Fruit fly (Drosophila melanogaster) whole organism, embryonic: Measurements from ENCODE around the gene sosie.

Experiments
- Antp ChIP-seq: fragments of 200-800 bp; sonication (Bioruptor generic); optimal IDR thresholded peaks from 3 replicates; lab custom pipeline; 2016; ENCODE audit warnings: missing biosample characterization, missing genetic modification characterization
- Atf-2 ChIP-seq: fragments of 200-800 bp; sonication (Bioruptor generic); optimal IDR thresholded peaks from 2 replicates; lab custom pipeline; 2016; ENCODE audit warnings: missing biosample characterization, missing genetic modification characterization
- CG10209 ChIP-seq: fragments of 200-800 bp; sonication (Bioruptor generic); optimal IDR thresholded peaks from 3 replicates; lab custom pipeline; 2017; ENCODE audit warnings: missing biosample characterization, mild to moderate bottlenecking, missing genetic modification characterization, missing genetic modification reagents
- CG10431 ChIP-seq: fragments of 200-800 bp; sonication (Bioruptor generic); optimal IDR thresholded peaks from 3 replicates; lab custom pipeline; 2018; ENCODE audit warnings: missing biosample characterization, mild to moderate bottlenecking, missing genetic modification characterization
- CG10654 ChIP-seq: fragments of 200-800 bp; sonication (Bioruptor generic); optimal IDR thresholded peaks from 2 replicates; lab custom pipeline; 2016; ENCODE audit warnings: missing biosample characterization, missing genetic modification characterization
- CG11456 ChIP-seq: fragments of 200-800 bp; sonication (Bioruptor generic); IDR thresholded peaks from 3 replicates; pipeline ENCODE4 v1.3.6; 2022; ENCODE audit warnings: missing biosample characterization, missing genetic modification characterization
- CG11696 ChIP-seq: fragments of 200-800 bp; sonication (Bioruptor generic); IDR thresholded peaks from 2 replicates; pipeline ENCODE4 v1.3.6; 2022; ENCODE audit warnings: missing biosample characterization, missing genetic modification characterization
- CG11723 ChIP-seq: fragments of 200-800 bp; sonication (Bioruptor generic); optimal IDR thresholded peaks from 2 replicates; lab custom pipeline; 2017; ENCODE audit warnings: missing biosample characterization, mild to moderate bottlenecking, missing genetic modification characterization
- CG14667 ChIP-seq: fragments of 200-800 bp; sonication (Bioruptor generic); IDR thresholded peaks from 2 replicates; pipeline ENCODE4 v1.3.6; 2022; ENCODE audit warnings: missing biosample characterization, missing genetic modification characterization
- CG15073 ChIP-seq: fragments of 200-800 bp; sonication (Bioruptor generic); optimal IDR thresholded peaks from 2 replicates; lab custom pipeline; 2016; ENCODE audit warnings: missing biosample characterization, missing genetic modification characterization
- CG15269 ChIP-seq: fragments of 200-800 bp; sonication (Bioruptor generic); optimal IDR thresholded peaks from 2 replicates; lab custom pipeline; 2018; ENCODE audit warnings: missing biosample characterization, mild to moderate bottlenecking, missing genetic modification characterization, moderate library complexity
- CG1602 ChIP-seq: fragments of 200-800 bp; sonication (Bioruptor generic); optimal IDR thresholded peaks from 3 replicates; lab custom pipeline; 2016; ENCODE audit warnings: missing biosample characterization, missing genetic modification characterization
- CG1603 ChIP-seq: fragments of 200-800 bp; sonication (Bioruptor generic); optimal IDR thresholded peaks from 2 replicates; lab custom pipeline; 2019; ENCODE audit warnings: missing biosample characterization, mild to moderate bottlenecking, missing genetic modification characterization, moderate library complexity
- CG17385 ChIP-seq: fragments of 200-800 bp; sonication (Bioruptor generic); optimal IDR thresholded peaks from 3 replicates; lab custom pipeline; 2018; ENCODE audit warnings: missing biosample characterization, mild to moderate bottlenecking, missing genetic modification characterization
- CG17612 ChIP-seq: fragments of 200-800 bp; sonication (Bioruptor generic); IDR thresholded peaks from 2 replicates; pipeline ENCODE4 v1.3.6; 2022; ENCODE audit warnings: missing biosample characterization, missing genetic modification characterization
- CG18764 ChIP-seq: fragments of 200-800 bp; sonication (Bioruptor generic); optimal IDR thresholded peaks from 3 replicates; lab custom pipeline; 2016; ENCODE audit warnings: missing biosample characterization, missing genetic modification characterization
- CG3838 ChIP-seq: fragments of 200-800 bp; sonication (Bioruptor generic); optimal IDR thresholded peaks from 3 replicates; lab custom pipeline; 2016; ENCODE audit warnings: missing biosample characterization, missing genetic modification characterization
- CG6175 ChIP-seq: fragments of 200-800 bp; sonication (Bioruptor generic); IDR thresholded peaks from 3 replicates; pipeline ENCODE4 v1.3.6; 2022; ENCODE audit warnings: missing biosample characterization, missing genetic modification characterization
- CG6813 ChIP-seq: fragments of 200-800 bp; sonication (Bioruptor generic); optimal IDR thresholded peaks from 2 replicates; lab custom pipeline; 2017; ENCODE audit warnings: missing biosample characterization, missing genetic modification characterization, mild to moderate bottlenecking, moderate library complexity, missing genetic modification reagents
- CG7987 ChIP-seq: fragments of 200-800 bp; sonication (Bioruptor generic); optimal IDR thresholded peaks from 2 replicates; lab custom pipeline; 2018; ENCODE audit warnings: missing biosample characterization, mild to moderate bottlenecking, missing genetic modification characterization, moderate library complexity
- CG8359 ChIP-seq: fragments of 200-800 bp; sonication (Bioruptor generic); optimal IDR thresholded peaks from 2 replicates; lab custom pipeline; 2017; ENCODE audit warnings: missing biosample characterization, mild to moderate bottlenecking, missing genetic modification characterization, borderline replicate concordance
- CG8765 ChIP-seq: fragments of 200-800 bp; sonication (Bioruptor generic); IDR thresholded peaks from 2 replicates; pipeline ENCODE4 v1.3.6; 2022; ENCODE audit warnings: missing biosample characterization, missing genetic modification characterization
- CG8944 ChIP-seq: fragments of 200-800 bp; sonication (Bioruptor generic); optimal IDR thresholded peaks from 3 replicates; lab custom pipeline; 2016; ENCODE audit warnings: missing biosample characterization, missing genetic modification characterization
- Chrac-16 ChIP-seq: fragments of 200-800 bp; sonication (Bioruptor generic); optimal IDR thresholded peaks from 3 replicates; lab custom pipeline; 2016; ENCODE audit warnings: missing biosample characterization, missing genetic modification characterization
- D ChIP-seq, 2 experiments: fragments of 200-800 bp in 1 of 2; fragments of >200 bp in 1 of 2; sonication (Bioruptor generic) in 1 of 2; optimal IDR thresholded peaks; 2 replicates in 1 of 2; 3 replicates in 1 of 2; lab custom pipeline; 2017; ENCODE audit warnings: mild to moderate bottlenecking in 1 of 2, missing biosample characterization in 1 of 2, missing genetic modification characterization in 1 of 2, missing genetic modification reagents in 1 of 2
- D19B ChIP-seq: fragments of 200-800 bp; sonication (Bioruptor generic); optimal IDR thresholded peaks from 2 replicates; lab custom pipeline; 2017; ENCODE audit warnings: missing biosample characterization, mild to moderate bottlenecking, missing genetic modification characterization
- Deaf1 ChIP-seq: fragments of 200-800 bp; optimal IDR thresholded peaks from 3 replicates; lab custom pipeline; 2019; ENCODE audit warnings: missing biosample characterization, mild to moderate bottlenecking, missing genetic modification characterization, moderate library complexity
- Elba2 ChIP-seq: fragments of 200-800 bp; sonication (Bioruptor generic); optimal IDR thresholded peaks from 3 replicates; lab custom pipeline; 2016; ENCODE audit warnings: missing biosample characterization, missing genetic modification characterization
- Hmx ChIP-seq: fragments of 200-800 bp; sonication (Bioruptor generic); optimal IDR thresholded peaks from 2 replicates; lab custom pipeline; 2016; ENCODE audit warnings: missing biosample characterization, missing genetic modification characterization
- Lhr ChIP-seq: fragments of 200-800 bp; sonication (Bioruptor generic); optimal IDR thresholded peaks from 3 replicates; lab custom pipeline; 2017; ENCODE audit warnings: mild to moderate bottlenecking, missing biosample characterization, missing genetic modification reagents, missing genetic modification characterization
- Lpt ChIP-seq: fragments of >200 bp; optimal IDR thresholded peaks from 2 replicates; lab custom pipeline; 2018; ENCODE audit warnings: missing biosample characterization, missing genetic modification characterization
- NC2β ChIP-seq: fragments of 200-800 bp; sonication (Bioruptor generic); optimal IDR thresholded peaks from 2 replicates; lab custom pipeline; 2016; ENCODE audit warnings: missing biosample characterization, missing genetic modification characterization
- Rx ChIP-seq: fragments of 200-800 bp; sonication (Bioruptor generic); IDR thresholded peaks from 2 replicates; pipeline ENCODE4 v1.3.6; 2022; ENCODE audit warnings: missing biosample characterization, missing genetic modification characterization
- Six4 ChIP-seq: fragments of 200-800 bp; sonication (Bioruptor generic); optimal IDR thresholded peaks from 2 replicates; lab custom pipeline; 2016; ENCODE audit warnings: missing biosample characterization, missing genetic modification characterization
- chinmo ChIP-seq: fragments of 200-800 bp; sonication (Bioruptor generic); IDR thresholded peaks from 4 replicates; pipeline ENCODE4 v1.3.6; 2022; ENCODE audit warnings: missing biosample characterization, missing genetic modification characterization; ENCODE audit not compliant: partially characterized antibody
- emc ChIP-seq: fragments of 200-800 bp; sonication (Bioruptor generic); optimal IDR thresholded peaks from 2 replicates; lab custom pipeline; 2016; ENCODE audit warnings: missing biosample characterization, missing genetic modification characterization
- exex ChIP-seq: fragments of 200-800 bp; sonication (Bioruptor generic); optimal IDR thresholded peaks from 4 replicates; lab custom pipeline; 2018; ENCODE audit warnings: missing biosample characterization, mild to moderate bottlenecking, missing genetic modification characterization, moderate library complexity
- fd102C ChIP-seq: fragments of 200-800 bp; sonication (Bioruptor generic); optimal IDR thresholded peaks from 2 replicates; lab custom pipeline; 2018; ENCODE audit warnings: missing biosample characterization, mild to moderate bottlenecking, missing genetic modification characterization, moderate library complexity
- gce ChIP-seq: fragments of 200-800 bp; sonication (Bioruptor generic); IDR thresholded peaks from 3 replicates; pipeline ENCODE4 v1.3.6; 2022; ENCODE audit warnings: missing biosample characterization, missing genetic modification characterization
- insv ChIP-seq, 2 experiments: fragments of 200-800 bp; sonication (Bioruptor generic); optimal IDR thresholded peaks; 3 replicates each; lab custom pipeline; 2016 to 2018; ENCODE audit warnings: missing biosample characterization in 2 of 2, missing genetic modification characterization in 2 of 2
- lbe ChIP-seq: fragments of 200-800 bp; sonication (Bioruptor generic); optimal IDR thresholded peaks from 2 replicates; lab custom pipeline; 2016; ENCODE audit warnings: missing biosample characterization, mild to moderate bottlenecking, missing genetic modification characterization
- pb ChIP-seq: fragments of 200-800 bp; sonication (Bioruptor generic); optimal IDR thresholded peaks from 3 replicates; lab custom pipeline; 2016; ENCODE audit warnings: missing biosample characterization, missing genetic modification characterization
- pho ChIP-seq: fragments of 200-800 bp; sonication (Bioruptor generic); optimal IDR thresholded peaks from 2 replicates; lab custom pipeline; 2016; ENCODE audit warnings: missing biosample characterization, missing genetic modification characterization
- phol ChIP-seq: fragments of 200-800 bp; sonication (Bioruptor generic); optimal IDR thresholded peaks from 3 replicates; lab custom pipeline; 2018; ENCODE audit warnings: missing biosample characterization, mild to moderate bottlenecking, missing genetic modification characterization, moderate library complexity
- psq ChIP-seq: fragments of 200-800 bp; sonication (Bioruptor generic); optimal IDR thresholded peaks from 2 replicates; lab custom pipeline; 2017; ENCODE audit warnings: missing biosample characterization, missing genetic modification characterization
- pzg ChIP-seq: fragments of 200-800 bp; sonication (Bioruptor generic); optimal IDR thresholded peaks from 3 replicates; lab custom pipeline; 2018; ENCODE audit warnings: missing biosample characterization, mild to moderate bottlenecking, missing genetic modification characterization, moderate library complexity
- sens-2 ChIP-seq: fragments of 200-800 bp; sonication (Bioruptor generic); IDR thresholded peaks from 2 replicates; pipeline ENCODE4 v1.3.6; 2022; ENCODE audit warnings: missing biosample characterization, missing genetic modification characterization
- sna ChIP-seq: fragments of 200-800 bp; sonication (Bioruptor generic); IDR thresholded peaks from 2 replicates; pipeline ENCODE4 v1.3.6; 2022; ENCODE audit warnings: missing biosample characterization, missing genetic modification characterization; ENCODE audit not compliant: partially characterized antibody
- toy ChIP-seq: fragments of 200-800 bp; sonication (Bioruptor generic); IDR thresholded peaks from 2 replicates; pipeline ENCODE4 v1.3.6; 2022; ENCODE audit warnings: missing biosample characterization, missing genetic modification characterization

sosie gene

dm6 chr3R:24816993-24817854 is 16.5 kb upstream of the sosie start, which contains the start of the genes CG5808 and Saf-B (continued):
- no peak for TF ChIP-seq Lpt (GFP tag; lab: Kevin White, UChicago)
- peak; percentile 38; the same call in 1 of the 2 replicates for TF ChIP-seq CG14667 (GFP tag; lab: Robert Waterston, UW)
- TF ChIP-seq toy = no peak
- no peak for TF ChIP-seq CG17385 (GFP tag; lab: Kevin White, UChicago)
- no peak for TF ChIP-seq sens-2 (GFP tag; lab: Robert Waterston, UW)
- no peak for TF ChIP-seq exex
- TF ChIP-seq pzg (GFP tag; lab: Kevin White, UChicago) = peak; percentile 29
- no peak for TF ChIP-seq CG3838 (GFP tag; lab: Kevin White, UChicago)
- TF ChIP-seq CG6175 (GFP tag; lab: Robert Waterston, UW) = no peak
- TF ChIP-seq pho (GFP tag; lab: Kevin White, UChicago) = peak; percentile 7
- no peak for TF ChIP-seq Rx (GFP tag; lab: Robert Waterston, UW)
- no peak for TF ChIP-seq Atf-2
- TF ChIP-seq NC2β (GFP tag; lab: Kevin White, UChicago) = no peak
- TF ChIP-seq D19B (GFP tag; lab: Kevin White, UChicago) = no peak
- no peak for TF ChIP-seq CG10209 (GFP tag; lab: Kevin White, UChicago)
- no peak for TF ChIP-seq Deaf1 (tag; lab: Kevin White, UChicago)
- no peak for TF ChIP-seq CG18764 (GFP tag; lab: Kevin White, UChicago)
- TF ChIP-seq D (optimal IDR thresholded peaks at IDR 0.05; lab: Kevin White, UChicago) = no peak
- peak; percentile 27 for TF ChIP-seq D (GFP tag; optimal IDR thresholded peaks at IDR 0.05; lab: Kevin White, UChicago)
- TF ChIP-seq Hmx (GFP tag; lab: Kevin White, UChicago) = no peak
- no peak for TF ChIP-seq CG8944 (GFP tag; lab: Kevin White, UChicago)
- TF ChIP-seq CG10654 (GFP tag; lab: Kevin White, UChicago) = peak; percentile 60
- no peak for TF ChIP-seq Antp (GFP tag; lab: Kevin White, UChicago)
- TF ChIP-seq CG1603 (tag; lab: Kevin White, UChicago) = no peak
- no peak for TF ChIP-seq CG10431
- TF ChIP-seq psq (GFP tag; lab: Kevin White, UChicago) = no peak
- peak; percentile 4 for TF ChIP-seq Chrac-16
- TF ChIP-seq CG11723 (GFP tag; lab: Kevin White, UChicago) = no peak
- no peak for TF ChIP-seq fd102C
- TF ChIP-seq pb = no peak
- peak; percentile 94 for TF ChIP-seq phol (tag; lab: Kevin White, UChicago)
- no peak for TF ChIP-seq CG11456 (GFP tag; lab: Robert Waterston, UW)
- no peak for TF ChIP-seq CG11696
- TF ChIP-seq CG7987 (GFP tag; lab: Kevin White, UChicago) = no peak
- TF ChIP-seq CG8765 (GFP tag; lab: Robert Waterston, UW) = no peak
- TF ChIP-seq emc = no peak
- no peak for TF ChIP-seq Elba2 (GFP tag; lab: Kevin White, UChicago)
- TF ChIP-seq Six4 (GFP tag; lab: Kevin White, UChicago) = peak; percentile 40
- no peak for TF ChIP-seq CG17612 (GFP tag; lab: Robert Waterston, UW)
- no peak for TF ChIP-seq insv (GFP tag; optimal IDR thresholded peaks at IDR 0.05; lab: Kevin White, UChicago)
- TF ChIP-seq lbe (GFP tag; lab: Kevin White, UChicago) = no peak
- no peak for TF ChIP-seq gce (GFP tag; lab: Robert Waterston, UW)
- no peak for TF ChIP-seq CG15269 (tag; lab: Kevin White, UChicago)
- peak; percentile 17 for TF ChIP-seq CG1602 (GFP tag; lab: Kevin White, UChicago)
- TF ChIP-seq sna (GFP tag; lab: Robert Waterston, UW) = peak; percentile 56
- TF ChIP-seq chinmo (GFP tag; lab: Robert Waterston, UW) = 0 out of 4 replicates have a peak, but pooled peaks have one; percentile 77
- peak; percentile 59 for TF ChIP-seq Lhr (GFP tag; lab: Kevin White, UChicago)
- TF ChIP-seq CG6813 (GFP tag; lab: Kevin White, UChicago) = no peak
- TF ChIP-seq CG15073 (GFP tag; lab: Kevin White, UChicago) = no peak
- TF ChIP-seq CG8359 = no peak
